Fruit fly (Drosophila melanogaster) whole organism, embryonic: ENCODE measurements around the gene CG6287.

Experiments used
- Ada2b ChIP-seq: fragments of 200-800 bp; sonication (Bioruptor generic); IDR thresholded peaks from 2 replicates; pipeline ENCODE4 v1.3.6; 2022; ENCODE audit warnings: missing biosample characterization, missing genetic modification characterization
- Antp ChIP-seq: fragments of 200-800 bp; sonication (Bioruptor generic); optimal IDR thresholded peaks from 3 replicates; lab custom pipeline; 2016; ENCODE audit warnings: missing biosample characterization, missing genetic modification characterization
- B-H2 ChIP-seq: fragments of 200-800 bp; sonication (Bioruptor generic); optimal IDR thresholded peaks from 2 replicates; lab custom pipeline; 2018; ENCODE audit warnings: missing biosample characterization, mild to moderate bottlenecking, missing genetic modification characterization
- CG10209 ChIP-seq: fragments of 200-800 bp; sonication (Bioruptor generic); optimal IDR thresholded peaks from 3 replicates; lab custom pipeline; 2017; ENCODE audit warnings: missing biosample characterization, mild to moderate bottlenecking, missing genetic modification characterization, missing genetic modification reagents
- CG10959 ChIP-seq: fragments of 200-800 bp; sonication (Bioruptor generic); IDR thresholded peaks from 2 replicates; pipeline ENCODE4 v1.3.6; 2022; ENCODE audit warnings: missing biosample characterization, missing genetic modification characterization
- CG11093 ChIP-seq: fragments of 200-800 bp; sonication (Bioruptor generic); IDR thresholded peaks from 3 replicates; pipeline ENCODE4 v1.3.6; 2022; ENCODE audit warnings: missing biosample characterization, missing genetic modification characterization
- CG11456 ChIP-seq: fragments of 200-800 bp; sonication (Bioruptor generic); IDR thresholded peaks from 3 replicates; pipeline ENCODE4 v1.3.6; 2022; ENCODE audit warnings: missing biosample characterization, missing genetic modification characterization
- CG11723 ChIP-seq: fragments of 200-800 bp; sonication (Bioruptor generic); optimal IDR thresholded peaks from 2 replicates; lab custom pipeline; 2017; ENCODE audit warnings: missing biosample characterization, mild to moderate bottlenecking, missing genetic modification characterization
- CG12219 ChIP-seq: fragments of 200-800 bp; sonication (Bioruptor generic); optimal IDR thresholded peaks from 3 replicates; lab custom pipeline; 2018; ENCODE audit warnings: missing biosample characterization, mild to moderate bottlenecking, missing genetic modification characterization
- CG12391 ChIP-seq: fragments of 200-800 bp; sonication (Bioruptor generic); optimal IDR thresholded peaks from 3 replicates; lab custom pipeline; 2018; ENCODE audit warnings: missing biosample characterization, mild to moderate bottlenecking, missing genetic modification characterization, moderate library complexity
- CG15601 ChIP-seq: fragments of 200-800 bp; sonication (Bioruptor generic); optimal IDR thresholded peaks from 3 replicates; lab custom pipeline; 2019; ENCODE audit warnings: missing biosample characterization, mild to moderate bottlenecking, missing genetic modification characterization, moderate library complexity
- CG17361 ChIP-seq: fragments of 200-800 bp; sonication (Bioruptor generic); IDR thresholded peaks from 3 replicates; pipeline ENCODE4 v1.3.6; 2022; ENCODE audit warnings: missing biosample characterization, missing genetic modification characterization
- CG17829 ChIP-seq: fragments of 200-800 bp; optimal IDR thresholded peaks from 2 replicates; lab custom pipeline; 2019; ENCODE audit warnings: missing biosample characterization, mild to moderate bottlenecking, missing genetic modification characterization, moderate library complexity
- CG17912 ChIP-seq: fragments of 200-800 bp; sonication (Bioruptor generic); optimal IDR thresholded peaks from 2 replicates; lab custom pipeline; 2018; ENCODE audit warnings: missing biosample characterization, mild to moderate bottlenecking, missing genetic modification characterization
- CG31224 ChIP-seq: fragments of 200-800 bp; sonication (Bioruptor generic); IDR thresholded peaks from 2 replicates; pipeline ENCODE4 v1.3.6; 2022; ENCODE audit warnings: missing biosample characterization, missing genetic modification characterization
- CG32767 ChIP-seq: fragments of 200-800 bp; sonication (Bioruptor generic); IDR thresholded peaks from 2 replicates; pipeline ENCODE4 v1.3.6; 2022; ENCODE audit warnings: missing biosample characterization, missing genetic modification characterization
- CG32772 ChIP-seq: fragments of 200-800 bp; sonication (Bioruptor generic); IDR thresholded peaks from 2 replicates; pipeline ENCODE4 v1.3.6; 2022; ENCODE audit warnings: missing biosample characterization, missing genetic modification characterization
- CG3995 ChIP-seq: fragments of 200-800 bp; sonication (Bioruptor generic); optimal IDR thresholded peaks from 3 replicates; lab custom pipeline; 2016; ENCODE audit warnings: missing biosample characterization, missing genetic modification characterization
- CG4328 ChIP-seq: fragments of 200-800 bp; sonication (Bioruptor generic); optimal IDR thresholded peaks from 3 replicates; lab custom pipeline; 2017; ENCODE audit warnings: missing biosample characterization, missing genetic modification reagents, missing genetic modification characterization
- CG4404 ChIP-seq: fragments of 200-800 bp; sonication (Bioruptor generic); IDR thresholded peaks from 2 replicates; pipeline ENCODE4 v1.3.6; 2022; ENCODE audit warnings: missing biosample characterization, missing genetic modification characterization
- CG4730 ChIP-seq: fragments of 200-800 bp; sonication (Bioruptor generic); IDR thresholded peaks from 2 replicates; pipeline ENCODE4 v1.3.6; 2022; ENCODE audit warnings: missing biosample characterization, missing genetic modification characterization
- CG6272 ChIP-seq: fragments of 200-800 bp; sonication (Bioruptor generic); IDR thresholded peaks from 2 replicates; pipeline ENCODE4 v1.3.6; 2022; ENCODE audit warnings: missing biosample characterization, missing genetic modification characterization
- CG8388 ChIP-seq: fragments of 200-800 bp; sonication (Bioruptor generic); optimal IDR thresholded peaks from 2 replicates; lab custom pipeline; 2019; ENCODE audit warnings: missing biosample characterization, mild to moderate bottlenecking, missing genetic modification characterization, moderate library complexity
- CHES-1-like ChIP-seq: fragments of 200-800 bp; sonication (Bioruptor generic); optimal IDR thresholded peaks from 2 replicates; lab custom pipeline; 2016; ENCODE audit warnings: missing biosample characterization, missing genetic modification characterization
- D19B ChIP-seq: fragments of 200-800 bp; sonication (Bioruptor generic); optimal IDR thresholded peaks from 2 replicates; lab custom pipeline; 2017; ENCODE audit warnings: missing biosample characterization, mild to moderate bottlenecking, missing genetic modification characterization
- Dek ChIP-seq: fragments of 200-800 bp; sonication (Bioruptor generic); optimal IDR thresholded peaks from 3 replicates; lab custom pipeline; 2019; ENCODE audit warnings: missing biosample characterization, mild to moderate bottlenecking, missing genetic modification characterization, moderate library complexity
- Eip74EF ChIP-seq, 2 experiments: fragments of 200-800 bp in 1 of 2; fragments of >200 bp in 1 of 2; sonication (Bioruptor generic) in 1 of 2; optimal IDR thresholded peaks; 2 replicates each; lab custom pipeline; 2017 to 2019; ENCODE audit warnings: missing biosample characterization in 2 of 2, missing genetic modification characterization in 2 of 2, mild to moderate bottlenecking in 1 of 2, moderate library complexity in 1 of 2
- Ets65A ChIP-seq: fragments of 200-800 bp; sonication (Bioruptor generic); peaks from one replicate; lab custom pipeline; 2016; ENCODE audit warnings: missing biosample characterization, missing genetic modification characterization
- H2.0 ChIP-seq: fragments of 200-800 bp; sonication (Bioruptor generic); IDR thresholded peaks from 2 replicates; pipeline ENCODE4 v1.3.6; 2022; ENCODE audit warnings: missing biosample characterization, missing genetic modification characterization
- HLH4C ChIP-seq: fragments of 200-800 bp; sonication (Bioruptor generic); IDR thresholded peaks from 3 replicates; pipeline ENCODE4 v1.3.6; 2022; ENCODE audit warnings: missing biosample characterization, missing genetic modification characterization; ENCODE audit not compliant: partially characterized antibody
- Lhr ChIP-seq: fragments of 200-800 bp; sonication (Bioruptor generic); optimal IDR thresholded peaks from 3 replicates; lab custom pipeline; 2017; ENCODE audit warnings: mild to moderate bottlenecking, missing biosample characterization, missing genetic modification reagents, missing genetic modification characterization
- Sry-δ ChIP-seq: fragments of 200-800 bp; sonication (Bioruptor generic); optimal IDR thresholded peaks from 2 replicates; lab custom pipeline; 2016; ENCODE audit warnings: missing biosample characterization, missing genetic modification characterization
- Usf ChIP-seq: fragments of 200-800 bp; sonication (Bioruptor generic); optimal IDR thresholded peaks from 2 replicates; lab custom pipeline; 2017; ENCODE audit warnings: missing genotype, missing biosample characterization, missing genetic modification characterization
- ab ChIP-seq: fragments of 200-800 bp; sonication (Bioruptor generic); optimal IDR thresholded peaks from 2 replicates; lab custom pipeline; 2016; ENCODE audit warnings: missing biosample characterization, missing genetic modification characterization
- bab2 ChIP-seq: fragments of 200-800 bp; sonication (Bioruptor generic); optimal IDR thresholded peaks from 2 replicates; lab custom pipeline; 2016; ENCODE audit warnings: missing biosample characterization, missing genetic modification characterization
- bigmax ChIP-seq: fragments of 200-800 bp; sonication (Bioruptor generic); optimal IDR thresholded peaks from 2 replicates; lab custom pipeline; 2018; ENCODE audit warnings: missing biosample characterization, mild to moderate bottlenecking, missing genetic modification characterization
- br ChIP-seq: fragments of >200 bp; optimal IDR thresholded peaks from 2 replicates; lab custom pipeline; 2017
- danr ChIP-seq: fragments of 200-800 bp; sonication (Bioruptor generic); IDR thresholded peaks from 2 replicates; pipeline ENCODE4 v1.3.6; 2022; ENCODE audit warnings: missing biosample characterization, missing genetic modification characterization
- dpn ChIP-seq, 2 experiments: fragments of 200-800 bp; sonication (Bioruptor generic); optimal IDR thresholded peaks; 3 replicates each; lab custom pipeline; 2016; ENCODE audit warnings: missing biosample characterization in 2 of 2, missing genetic modification characterization in 2 of 2
- en ChIP-seq: fragments of 200-800 bp; sonication (Bioruptor generic); optimal IDR thresholded peaks from 2 replicates; lab custom pipeline; 2016; ENCODE audit warnings: missing biosample characterization, missing genetic modification characterization
- eyg ChIP-seq: fragments of 200-800 bp; sonication (Bioruptor generic); optimal IDR thresholded peaks from 3 replicates; lab custom pipeline; 2016; ENCODE audit warnings: missing biosample characterization, missing genetic modification characterization
- fd102C ChIP-seq: fragments of 200-800 bp; sonication (Bioruptor generic); optimal IDR thresholded peaks from 2 replicates; lab custom pipeline; 2018; ENCODE audit warnings: missing biosample characterization, mild to moderate bottlenecking, missing genetic modification characterization, moderate library complexity
- gcm2 ChIP-seq: fragments of 200-800 bp; sonication (Bioruptor generic); optimal IDR thresholded peaks from 2 replicates; lab custom pipeline; 2016; ENCODE audit warnings: missing biosample characterization, missing genetic modification characterization
- grau ChIP-seq: fragments of 200-800 bp; optimal IDR thresholded peaks from 3 replicates; lab custom pipeline; 2019; ENCODE audit warnings: missing biosample characterization, mild to moderate bottlenecking, missing genetic modification characterization, moderate library complexity
- h ChIP-seq: fragments of >200 bp; optimal IDR thresholded peaks from 2 replicates; lab custom pipeline; 2017
- hbn ChIP-seq: fragments of 200-800 bp; sonication (Bioruptor generic); IDR thresholded peaks from 2 replicates; pipeline ENCODE4 v1.3.6; 2022; ENCODE audit warnings: missing biosample characterization, missing genetic modification characterization; ENCODE audit not compliant: partially characterized antibody
- jing ChIP-seq: fragments of 200-800 bp; sonication (Bioruptor generic); optimal IDR thresholded peaks from 2 replicates; lab custom pipeline; 2018; ENCODE audit warnings: missing biosample characterization, mild to moderate bottlenecking, missing genetic modification characterization
- kni ChIP-seq: fragments of 200-800 bp; sonication (Bioruptor generic); optimal IDR thresholded peaks from 3 replicates; lab custom pipeline; 2017; ENCODE audit warnings: mild to moderate bottlenecking, missing biosample characterization, missing genetic modification reagents, missing genetic modification characterization
- otp ChIP-seq: fragments of 200-800 bp; sonication (Bioruptor generic); IDR thresholded peaks from 3 replicates; pipeline ENCODE4, ENCODE4 v1.3.6; 2022; ENCODE audit warnings: missing biosample characterization, missing genetic modification characterization
- psq ChIP-seq: fragments of 200-800 bp; sonication (Bioruptor generic); optimal IDR thresholded peaks from 2 replicates; lab custom pipeline; 2017; ENCODE audit warnings: missing biosample characterization, missing genetic modification characterization
- vvl ChIP-seq: fragments of 200-800 bp; sonication (Bioruptor generic); IDR thresholded peaks from 2 replicates; pipeline ENCODE4 v1.3.6; 2022; ENCODE audit warnings: missing biosample characterization, missing genetic modification characterization
- wek ChIP-seq: fragments of 200-800 bp; sonication (Bioruptor generic); optimal IDR thresholded peaks from 3 replicates; lab custom pipeline; 2018; ENCODE audit warnings: missing biosample characterization, mild to moderate bottlenecking, missing genetic modification characterization, moderate library complexity

CG6287 gene

DNA sequence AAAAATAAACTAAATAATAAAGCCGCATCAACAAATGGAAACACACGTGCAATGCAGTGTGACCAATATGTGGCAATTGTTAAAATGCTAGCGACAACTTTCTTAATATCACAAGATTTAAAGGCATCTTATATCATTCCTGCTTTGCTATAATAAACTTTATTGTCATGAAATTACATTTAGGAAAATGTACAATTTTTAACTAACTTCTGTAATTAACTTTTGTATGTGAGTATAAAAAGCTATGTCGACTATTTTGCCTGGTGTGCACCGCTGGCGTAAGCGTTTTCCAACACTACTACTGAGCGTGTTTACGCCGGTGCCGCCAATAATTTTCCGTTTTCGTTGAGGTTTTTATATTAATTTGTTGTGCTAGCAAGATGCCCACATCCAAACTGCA is 32.0 kb downstream of the CG6287 start, which contains the start of the genes Csl4 and Nup160 (continued):
- TF ChIP-seq fd102C = no peak
- TF ChIP-seq CG32772 (GFP tag; lab: Robert Waterston, UW) = peak; percentile 64
- no peak for TF ChIP-seq CG8388 (GFP tag; lab: Kevin White, UChicago)
- TF ChIP-seq Sry-δ = peak; percentile 63
- TF ChIP-seq CG4404 (GFP tag; lab: Robert Waterston, UW) = peak; percentile 18; the same call in 1 of the 2 replicates
- peak; percentile 73 for TF ChIP-seq CG10209 (GFP tag; lab: Kevin White, UChicago)
- TF ChIP-seq CG6272 (GFP tag; lab: Robert Waterston, UW) = peak; percentile 61; the same call in 1 of the 2 replicates
- TF ChIP-seq CG11093 (GFP tag; lab: Robert Waterston, UW) = peak; percentile 52; the same call in 1 of the 3 replicates
- no peak; the same call in 1 of the 2 replicates for TF ChIP-seq CG4730 (GFP tag; lab: Robert Waterston, UW)
- peak; percentile 48; the same call in 1 of the 2 replicates for TF ChIP-seq Ada2b (GFP tag; lab: Robert Waterston, UW)
- TF ChIP-seq H2.0 (GFP tag; lab: Robert Waterston, UW) = peak; percentile 53; the same call in 1 of the 2 replicates
- TF ChIP-seq wek (GFP tag; lab: Kevin White, UChicago) = no peak
- no peak for TF ChIP-seq CG11723
- TF ChIP-seq dpn (GFP tag; optimal IDR thresholded peaks at IDR 0.05; lab: Kevin White, UChicago) = peak; percentile 87 to 88
- peak; percentile 91 for TF ChIP-seq Antp
- no peak for TF ChIP-seq CG12219 (GFP tag; lab: Kevin White, UChicago)
- peak; percentile 88 for TF ChIP-seq CHES-1-like (GFP tag; lab: Kevin White, UChicago)
- TF ChIP-seq kni (GFP tag; lab: Kevin White, UChicago) = no peak
- peak; percentile 87 for TF ChIP-seq vvl (GFP tag; lab: Robert Waterston, UW)
- peak; percentile 97 for TF ChIP-seq Ets65A (GFP tag; lab: Kevin White, UChicago)
- TF ChIP-seq CG15601 = no peak
- peak; percentile 63 for TF ChIP-seq CG31224 (GFP tag; lab: Robert Waterston, UW)
- TF ChIP-seq eyg (GFP tag; lab: Kevin White, UChicago) = peak; percentile 79
- peak; percentile 26 for TF ChIP-seq psq
- no peak for TF ChIP-seq Eip74EF (GFP tag; optimal IDR thresholded peaks at IDR 0.05; lab: Kevin White, UChicago)
- TF ChIP-seq hbn = 0 out of 2 replicates have a peak, but pooled peaks have one; percentile 32
- no peak for TF ChIP-seq CG4328 (GFP tag; lab: Kevin White, UChicago)
- TF ChIP-seq CG3995 (GFP tag; lab: Kevin White, UChicago) = peak; percentile 57
- no peak for TF ChIP-seq ab (GFP tag; lab: Kevin White, UChicago)
- peak; percentile 46 for TF ChIP-seq en (GFP tag; lab: Kevin White, UChicago)
- TF ChIP-seq HLH4C (GFP tag; lab: Robert Waterston, UW) = no peak
- peak; percentile 74 for TF ChIP-seq grau (tag; lab: Kevin White, UChicago)
- no peak for TF ChIP-seq Usf
- peak; percentile 25 for TF ChIP-seq Lhr
- peak; percentile 82 for TF ChIP-seq CG11456 (GFP tag; lab: Robert Waterston, UW)
- 0 out of 3 replicates have a peak, but pooled peaks have one; percentile 62 for TF ChIP-seq otp (GFP tag; lab: Robert Waterston, UW)
- no peak for TF ChIP-seq bigmax (GFP tag; lab: Kevin White, UChicago)
- TF ChIP-seq CG17912 (GFP tag; lab: Kevin White, UChicago) = no peak
- peak; percentile 3 for TF ChIP-seq jing (GFP tag; lab: Kevin White, UChicago)
- TF ChIP-seq CG12391 = peak; percentile 83
- no peak for TF ChIP-seq h
- peak; percentile 64 for TF ChIP-seq CG17829
- TF ChIP-seq D19B (GFP tag; lab: Kevin White, UChicago) = no peak
- no peak for TF ChIP-seq br (lab: Kevin White, UChicago)
- peak; percentile 81 for TF ChIP-seq gcm2 (GFP tag; lab: Kevin White, UChicago)
- peak; percentile 43 for TF ChIP-seq Dek
- TF ChIP-seq danr = no peak
- peak; percentile 88 for TF ChIP-seq bab2 (GFP tag; lab: Kevin White, UChicago)
- peak; percentile 76 for TF ChIP-seq B-H2 (GFP tag; lab: Kevin White, UChicago)
- TF ChIP-seq CG17361 (GFP tag; lab: Robert Waterston, UW) = no peak
- peak; percentile 36; the same call in 1 of the 2 replicates for TF ChIP-seq CG10959 (GFP tag; lab: Robert Waterston, UW)
- no peak for TF ChIP-seq CG32767 (GFP tag; lab: Robert Waterston, UW)
